Worm (Caenorhabditis elegans) whole organism, L1 larva: ENCODE measurements around the gene Y75B8A.13.
A peak's percentile ranks its signal among the peaks of the same experiment; 100 is the strongest.

ENCODE experiments used
- C04F5.9 ChIP-seq: sonication (generic microtip); optimal IDR thresholded peaks from 2 replicates; lab custom pipeline; 2016; ENCODE audit warnings: missing genetic modification characterization, missing compliant biosample characterization
- C34B4.2 ChIP-seq: sonication (generic microtip); optimal IDR thresholded peaks from 2 replicates; lab custom pipeline; 2017; ENCODE audit warnings: mild to moderate bottlenecking, missing genetic modification characterization, missing compliant biosample characterization
- alr-1 ChIP-seq: fragments of 200-800 bp; sonication (Bioruptor generic); optimal IDR thresholded peaks from 2 replicates; lab custom pipeline; 2018; ENCODE audit warnings: borderline replicate concordance, mild to moderate bottlenecking, missing genetic modification characterization, missing compliant biosample characterization
- aly-2 ChIP-seq: fragments of 150-350 bp; optimal IDR thresholded peaks from 2 replicates; lab custom pipeline; 2014; ENCODE audit warnings: missing biosample characterization, missing genetic modification characterization
- blmp-1 ChIP-seq: fragments of 150-350 bp; optimal IDR thresholded peaks from 2 replicates; lab custom pipeline; 2014; ENCODE audit warnings: missing biosample characterization, missing genetic modification characterization
- ceh-63 ChIP-seq: fragments of 200-800 bp; sonication (Bioruptor generic); optimal IDR thresholded peaks from 2 replicates; lab custom pipeline; 2018; ENCODE audit warnings: mild to moderate bottlenecking, missing genetic modification characterization, missing compliant biosample characterization
- ceh-8 ChIP-seq: fragments of 200-800 bp; sonication (Bioruptor generic); optimal IDR thresholded peaks from 2 replicates; lab custom pipeline; 2018; ENCODE audit warnings: mild to moderate bottlenecking, missing genetic modification characterization, moderate library complexity, missing compliant biosample characterization
- ceh-82 ChIP-seq, 3 experiments: fragments of 150-350 bp in 1 of 3; sonication (generic microtip) in 2 of 3; optimal IDR thresholded peaks; 2 replicates each; lab custom pipeline; 2014 to 2017; ENCODE audit warnings: missing biosample characterization in 3 of 3, missing genetic modification characterization in 3 of 3
- ces-1 ChIP-seq: fragments of 150-350 bp; optimal IDR thresholded peaks from 2 replicates; lab custom pipeline; 2014; ENCODE audit warnings: missing biosample characterization, missing genetic modification reagents, missing genetic modification characterization
- dpl-1 ChIP-seq, 3 experiments: fragments of 150-350 bp in 2 of 3; sonication (generic microtip) in 1 of 3; optimal IDR thresholded peaks; 2 replicates each; lab custom pipeline; 2014 to 2017; ENCODE audit warnings: missing biosample characterization in 3 of 3, missing genetic modification characterization in 3 of 3, missing genetic modification reagents in 3 of 3
- dsc-1 ChIP-seq: sonication (generic microtip); optimal IDR thresholded peaks from 2 replicates; lab custom pipeline; 2016; ENCODE audit warnings: mild to moderate bottlenecking, missing genetic modification characterization, missing compliant biosample characterization
- efl-1 ChIP-seq, 4 experiments: fragments of 150-350 bp; optimal IDR thresholded peaks in 3 of 4; peaks in 1 of 4; 1 replicate in 1 of 4; 2 replicates in 3 of 4; lab custom pipeline; 2014; ENCODE audit warnings: missing biosample characterization in 2 of 4, missing genetic modification characterization in 2 of 4, missing genetic modification reagents in 2 of 4
- efl-3 ChIP-seq: fragments of 200-800 bp; sonication (Bioruptor generic); optimal IDR thresholded peaks from 2 replicates; lab custom pipeline; 2018; ENCODE audit warnings: mild to moderate bottlenecking, missing genetic modification characterization, missing compliant biosample characterization
- egl-13 ChIP-seq: sonication (generic microtip); optimal IDR thresholded peaks from 2 replicates; lab custom pipeline; 2016; ENCODE audit warnings: missing genotype, missing genetic modification reagents, missing genetic modification characterization, missing compliant biosample characterization
- elt-2 ChIP-seq: sonication (generic microtip); optimal IDR thresholded peaks from 2 replicates; lab custom pipeline; 2016; ENCODE audit warnings: missing genetic modification characterization, mild to moderate bottlenecking, inconsistent platforms, missing compliant biosample characterization, missing genetic modification reagents
- elt-3 ChIP-seq, 6 experiments: fragments of 150-350 bp in 1 of 6; sonication (generic microtip); optimal IDR thresholded peaks; 2 replicates each; lab custom pipeline; 2017 to 2018; ENCODE audit warnings: missing biosample characterization in 6 of 6, missing genetic modification characterization in 6 of 6, inconsistent platforms in 1 of 6
- ets-5 ChIP-seq: fragments of 200-800 bp; sonication (Bioruptor generic); IDR thresholded peaks from 2 replicates; pipeline ENCODE4 v1.3.6; 2022; ENCODE audit warnings: missing genetic modification characterization, missing compliant biosample characterization
- fkh-10 ChIP-seq: sonication (generic microtip); optimal IDR thresholded peaks from 2 replicates; lab custom pipeline; 2017; ENCODE audit warnings: missing biosample characterization, missing genetic modification reagents, missing genetic modification characterization
- fkh-8 ChIP-seq: sonication (generic microtip); optimal IDR thresholded peaks from 2 replicates; lab custom pipeline; 2016; ENCODE audit warnings: mild to moderate bottlenecking, missing genetic modification characterization, missing compliant biosample characterization
- fos-1 ChIP-seq: fragments of 150-350 bp; optimal IDR thresholded peaks from 2 replicates; lab custom pipeline; 2014; ENCODE audit warnings: missing biosample characterization, missing genetic modification characterization
- hpl-2 ChIP-seq: fragments of 150-350 bp; optimal IDR thresholded peaks from 2 replicates; lab custom pipeline; 2014; ENCODE audit warnings: missing biosample characterization, missing genetic modification reagents, missing genetic modification characterization
- irx-1 ChIP-seq: sonication (generic microtip); optimal IDR thresholded peaks from 2 replicates; lab custom pipeline; 2016; ENCODE audit warnings: missing genetic modification characterization, missing compliant biosample characterization
- lin-15B ChIP-seq: fragments of 150-350 bp; sonication (generic microtip); optimal IDR thresholded peaks from 3 replicates; lab custom pipeline; 2014; ENCODE audit warnings: missing biosample characterization, missing genetic modification characterization
- lin-35 ChIP-seq, 2 experiments: fragments of 150-350 bp; optimal IDR thresholded peaks; 2 replicates each; lab custom pipeline; 2014; ENCODE audit warnings: missing biosample characterization in 2 of 2, missing genetic modification characterization in 2 of 2, missing genetic modification reagents in 2 of 2
- lin-39 ChIP-seq: fragments of 150-350 bp; optimal IDR thresholded peaks from 2 replicates; lab custom pipeline; 2014; ENCODE audit warnings: missing biosample characterization, missing genetic modification reagents, missing genetic modification characterization
- lir-3 ChIP-seq: sonication (generic microtip); optimal IDR thresholded peaks from 2 replicates; lab custom pipeline; 2016; ENCODE audit warnings: mild to moderate bottlenecking, missing genetic modification characterization, moderate library complexity, missing compliant biosample characterization; ENCODE audit not compliant: poor library complexity
- mab-9 ChIP-seq: fragments of 200-800 bp; sonication (Bioruptor generic); IDR thresholded peaks from 2 replicates; pipeline ENCODE4 v1.3.6; 2022; ENCODE audit warnings: missing genetic modification reagents, missing genetic modification characterization, missing compliant biosample characterization
- mdl-1 ChIP-seq, 2 experiments: fragments of 150-350 bp; optimal IDR thresholded peaks; 2 replicates each; lab custom pipeline; 2014 to 2017; ENCODE audit warnings: missing biosample characterization in 2 of 2, missing genetic modification characterization in 2 of 2, inconsistent platforms in 1 of 2
- mep-1 ChIP-seq: fragments of 150-350 bp; optimal IDR thresholded peaks from 2 replicates; lab custom pipeline; 2014; ENCODE audit warnings: missing biosample characterization, missing genetic modification characterization
- nhr-11 ChIP-seq: fragments of 150-350 bp; optimal IDR thresholded peaks from 2 replicates; lab custom pipeline; 2014; ENCODE audit warnings: missing biosample characterization, missing genetic modification characterization
- nhr-20 ChIP-seq: sonication (generic microtip); optimal IDR thresholded peaks from 2 replicates; lab custom pipeline; 2016; ENCODE audit warnings: mild to moderate bottlenecking, missing genetic modification characterization, missing compliant biosample characterization
- nhr-237 ChIP-seq: fragments of 150-350 bp; optimal IDR thresholded peaks from 2 replicates; lab custom pipeline; 2014; ENCODE audit warnings: missing biosample characterization, missing genetic modification characterization
- nhr-47 ChIP-seq: sonication (generic microtip); optimal IDR thresholded peaks from 2 replicates; lab custom pipeline; 2016; ENCODE audit warnings: mild to moderate bottlenecking, missing genetic modification characterization, moderate library complexity, missing compliant biosample characterization
- nhr-71 ChIP-seq: sonication (generic microtip); optimal IDR thresholded peaks from 2 replicates; lab custom pipeline; 2016; ENCODE audit warnings: mild to moderate bottlenecking, missing genetic modification characterization, moderate library complexity, missing compliant biosample characterization
- nhr-77 ChIP-seq: fragments of 150-350 bp; optimal IDR thresholded peaks from 2 replicates; lab custom pipeline; 2014; ENCODE audit warnings: missing biosample characterization, missing genetic modification characterization
- nhr-85 ChIP-seq: sonication (generic microtip); peaks from one replicate; lab custom pipeline; 2016; ENCODE audit warnings: missing genetic modification characterization, inconsistent platforms, missing compliant biosample characterization
- nhr-90 ChIP-seq: sonication (generic microtip); optimal IDR thresholded peaks from 2 replicates; lab custom pipeline; 2016; ENCODE audit warnings: mild to moderate bottlenecking, missing genetic modification characterization, missing compliant biosample characterization; ENCODE audit not compliant: poor library complexity
- pag-3 ChIP-seq: sonication (generic microtip); optimal IDR thresholded peaks from 2 replicates; lab custom pipeline; 2017; ENCODE audit warnings: missing genetic modification characterization, mild to moderate bottlenecking, missing compliant biosample characterization, antibody characterized with exemption, borderline replicate concordance; ENCODE audit not compliant: insufficient read depth
- skn-1 ChIP-seq: fragments of 150-350 bp; optimal IDR thresholded peaks from 2 replicates; lab custom pipeline; 2014; ENCODE audit warnings: missing biosample characterization, missing genetic modification characterization
- sox-4 ChIP-seq: sonication (generic microtip); optimal IDR thresholded peaks from 2 replicates; lab custom pipeline; 2016; ENCODE audit warnings: missing genetic modification characterization, missing compliant biosample characterization
- tbx-2 ChIP-seq: sonication (generic microtip); optimal IDR thresholded peaks from 2 replicates; lab custom pipeline; 2016; ENCODE audit warnings: missing genetic modification characterization, missing compliant biosample characterization
- tlp-1 ChIP-seq: fragments of 150-350 bp; optimal IDR thresholded peaks from 2 replicates; lab custom pipeline; 2014; ENCODE audit warnings: missing biosample characterization, missing genetic modification characterization
- unc-130 ChIP-seq: fragments of 150-350 bp; optimal IDR thresholded peaks from 2 replicates; lab custom pipeline; 2017; ENCODE audit warnings: missing biosample characterization, missing genetic modification characterization, inconsistent platforms
- unc-62 ChIP-seq: fragments of 150-350 bp; optimal IDR thresholded peaks from 2 replicates; lab custom pipeline; 2014; ENCODE audit warnings: missing biosample characterization, missing genetic modification reagents, missing genetic modification characterization
- unc-86 ChIP-seq: sonication (generic microtip); optimal IDR thresholded peaks from 2 replicates; lab custom pipeline; 2016; ENCODE audit warnings: missing genetic modification characterization, missing compliant biosample characterization
- unc-98 ChIP-seq: fragments of 200-800 bp; sonication (Bioruptor generic); IDR thresholded peaks from 2 replicates; pipeline ENCODE4 v1.3.6; 2022; ENCODE audit warnings: missing genetic modification characterization, missing compliant biosample characterization
- vab-15 ChIP-seq: sonication (generic microtip); optimal IDR thresholded peaks from 2 replicates; lab custom pipeline; 2017; ENCODE audit warnings: missing genotype, mild to moderate bottlenecking, missing genetic modification characterization, missing compliant biosample characterization
- xbp-1 ChIP-seq: sonication (generic microtip); optimal IDR thresholded peaks from 2 replicates; lab custom pipeline; 2016; ENCODE audit warnings: missing genetic modification characterization, missing compliant biosample characterization
- zag-1 ChIP-seq: fragments of 150-350 bp; optimal IDR thresholded peaks from 2 replicates; lab custom pipeline; 2014; ENCODE audit warnings: missing biosample characterization, missing genetic modification characterization
- ztf-11 ChIP-seq, 2 experiments: sonication (generic microtip); optimal IDR thresholded peaks; 2 replicates each; lab custom pipeline; 2016 to 2017; ENCODE audit warnings: missing genetic modification characterization in 2 of 2, missing biosample characterization in 1 of 2, missing compliant biosample characterization in 1 of 2

Gene Y75B8A.13

ce11 chrIII:12250114-12250792, 34.8 kb upstream of the Y75B8A.13 start, which contains the start of the genes tim-1 and Y75B8A.23:
Gene tim-1 (minus strand): TSS chrIII:12250164.
Gene Y75B8A.23 (plus strand): TSS chrIII:12250660.
- TF ChIP-seq tbx-2 (tag; lab: Kevin White, UChicago) (peak; percentile 97), C34B4.2 (peak; percentile 73), nhr-47 (tag; lab: Kevin White, UChicago) (peak; percentile 98), fkh-10 (GFP tag; lab: Kevin White, UChicago) (peak; percentile 74), fkh-8 (tag; lab: Kevin White, UChicago) (peak; percentile 97), dpl-1 (GFP tag; optimal IDR thresholded peaks at IDR 0.05; lab: Kevin White, UChicago) (peak; percentile 96 to 97 (median 97)), C04F5.9 (peak; percentile 89), elt-2 (tag; lab: Kevin White, UChicago) (peak; percentile 93), fos-1 (peak; percentile 94), blmp-1 (peak; percentile 82), ces-1 (no peak), irx-1 (peak; percentile 93), mdl-1 (tag; optimal IDR thresholded peaks at IDR 0.05; lab: Kevin White, UChicago) (peak in 1 of 2 experiments; percentile 91), ets-5 (GFP tag; lab: Robert Waterston, UW) (no peak), unc-86 (tag; lab: Kevin White, UChicago) (peak; percentile 90), skn-1 (tag; lab: Kevin White, UChicago) (peak; percentile 88), lin-39 (tag; lab: Kevin White, UChicago) (peak; percentile 89), alr-1 (tag; lab: Kevin White, UChicago) (no peak), mep-1 (tag; lab: Kevin White, UChicago) (peak; percentile 94), ztf-11 (tag; optimal IDR thresholded peaks at IDR 0.05; lab: Kevin White, UChicago) (peak in 1 of 2 experiments; percentile 91), elt-3 (tag; optimal IDR thresholded peaks at IDR 0.05; lab: Kevin White, UChicago) (peak in 5 of 6 experiments; percentile 8 to 95 (median 80)), vab-15 (tag; lab: Kevin White, UChicago) (peak; percentile 88), efl-3 (GFP tag; lab: Kevin White, UChicago) (peak; percentile 72), lin-15B (tag; lab: Kevin White, UChicago) (peak; percentile 87), nhr-71 (tag; lab: Kevin White, UChicago) (peak; percentile 99), nhr-85 (tag; lab: Kevin White, UChicago) (peak; percentile 98), ceh-8 (peak; percentile 84), nhr-11 (tag; lab: Kevin White, UChicago) (peak; percentile 63), nhr-237 (peak; percentile 86), nhr-90 (tag; lab: Kevin White, UChicago) (peak; percentile 99), lin-35 (GFP tag; optimal IDR thresholded peaks at IDR 0.05; lab: Kevin White, UChicago) (peak; percentile 95 to 98), xbp-1 (peak; percentile 96), nhr-77 (tag; lab: Kevin White, UChicago) (peak; percentile 97), hpl-2 (GFP tag; lab: Kevin White, UChicago) (peak; percentile 93), lir-3 (no peak), mab-9 (peak; percentile 76), nhr-20 (tag; lab: Kevin White, UChicago) (peak; percentile 98), ceh-63 (GFP tag; lab: Kevin White, UChicago) (peak; percentile 78), aly-2 (tag; lab: Kevin White, UChicago) (peak; percentile 97), zag-1 (tag; lab: Kevin White, UChicago) (peak; percentile 40), sox-4 (peak; percentile 90), pag-3 (tag; lab: Kevin White, UChicago) (no peak), dsc-1 (peak; percentile 98), tlp-1 (tag; lab: Kevin White, UChicago) (no peak), unc-98 (GFP tag; lab: Robert Waterston, UW) (peak; percentile 41; the same call in 1 of the 2 replicates), egl-13 (tag; lab: Kevin White, UChicago) (peak; percentile 90), unc-130 (tag; lab: Kevin White, UChicago) (peak; percentile 97), efl-1 (optimal IDR thresholded peaks at IDR 0.05; lab: Kevin White, UChicago) (peak; percentile 98), efl-1 (GFP tag; optimal IDR thresholded peaks at IDR 0.05 in 1 of 2; lab: Kevin White, UChicago) (peak; percentile 95 to 100), ceh-82 (tag; optimal IDR thresholded peaks at IDR 0.05; lab: Kevin White, UChicago) (peak; percentile 90 to 96 (median 91)), unc-62 (GFP tag; lab: Kevin White, UChicago) (no peak)
